Fruit fly (Drosophila melanogaster): ENCODE data around the gene CG7968.

Gene CG7968

dm6 chr2L:13851098-13851497, 1.9 kb downstream of the CG7968 start:
- TF ChIP-seq CG17801 (GFP tag; optimal IDR thresholded peaks at IDR 0.05; ENCODE audit: partially characterized antibody) = no peak

dm6 chr2L:13867653-13868052, 18.5 kb downstream of the CG7968 start:
- TF ChIP-seq CG17801 (GFP tag; optimal IDR thresholded peaks at IDR 0.05; ENCODE audit: partially characterized antibody) = no peak

DNA sequence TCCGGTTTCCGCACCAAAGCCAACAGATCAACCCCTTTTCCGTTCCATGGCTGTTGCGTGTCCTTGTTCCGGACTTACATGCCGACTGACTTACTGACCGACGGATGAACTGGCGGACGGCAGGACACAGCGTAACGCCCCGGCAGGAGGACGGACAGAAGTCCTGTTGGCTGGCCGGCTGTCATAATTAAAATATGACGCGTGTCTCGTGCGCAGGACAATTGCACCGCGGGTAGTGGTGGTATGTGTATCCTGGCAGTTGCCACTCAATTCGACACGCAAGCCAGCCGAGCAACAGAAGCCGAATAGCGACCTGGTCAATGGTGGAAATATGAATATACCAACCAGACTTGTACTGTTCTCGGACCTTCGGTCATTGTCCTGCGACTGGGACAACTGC, 20.2 kb downstream of the CG7968 start:
- no peak for TF ChIP-seq CG17801 (GFP tag; optimal IDR thresholded peaks at IDR 0.05; ENCODE audit: partially characterized antibody)

DNA sequence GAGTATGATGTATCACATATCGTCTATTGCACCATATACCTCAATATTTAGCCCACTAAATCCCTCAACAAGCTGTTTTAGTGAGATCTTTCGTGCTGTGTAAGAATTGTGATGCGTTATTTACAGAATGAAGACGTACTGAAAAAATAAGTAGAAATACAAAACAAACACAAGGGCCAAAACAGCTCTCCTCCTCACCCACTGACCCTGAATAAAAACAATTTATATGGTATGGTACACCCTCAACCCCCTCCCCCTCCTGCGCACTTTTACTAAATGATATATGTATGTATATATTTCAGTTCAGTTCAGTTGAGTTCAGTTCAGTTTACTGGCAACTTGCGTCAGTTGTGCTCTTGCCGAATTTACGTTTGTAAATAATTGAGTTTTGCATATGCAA, 23.9 kb downstream of the CG7968 start:
- no peak for TF ChIP-seq CG17801 (GFP tag; optimal IDR thresholded peaks at IDR 0.05; ENCODE audit: partially characterized antibody)

- no peak for TF ChIP-seq CG17801 (GFP tag; optimal IDR thresholded peaks at IDR 0.05; ENCODE audit: partially characterized antibody)
Measured at dm6 chr2L:13876698-13877097, 27.5 kb downstream of the CG7968 start.

DNA sequence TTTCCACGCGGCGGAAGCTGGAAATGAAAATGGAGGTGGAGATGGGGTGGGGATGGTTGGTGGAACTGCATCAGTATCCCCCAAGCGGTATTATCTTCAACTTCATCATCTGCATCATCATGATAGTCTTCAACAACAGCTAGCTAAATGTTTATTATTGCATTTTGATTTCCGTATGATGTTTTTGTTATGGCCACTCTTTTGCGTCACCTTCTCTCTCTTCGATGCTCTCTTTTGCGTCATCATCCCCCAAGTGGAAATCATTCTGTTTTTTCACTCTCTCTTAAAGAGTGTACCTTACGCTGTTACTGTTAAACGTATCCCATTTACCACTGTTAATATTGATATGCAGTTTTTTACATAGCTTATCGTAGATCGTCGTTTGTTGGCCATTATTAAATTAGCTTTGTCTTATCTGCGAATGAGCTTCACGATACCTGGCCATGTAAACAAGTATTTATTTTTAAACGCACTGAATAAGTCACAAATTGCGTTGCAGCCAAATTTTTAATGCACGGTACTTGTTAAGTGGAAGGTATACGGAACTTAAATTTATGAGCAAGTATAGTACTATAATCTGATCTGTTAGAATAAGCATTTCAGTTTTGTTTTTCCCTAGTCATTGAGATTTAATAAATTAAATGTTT, 28.9 kb downstream of the CG7968 start:
- TF ChIP-seq CG17801 (GFP tag; optimal IDR thresholded peaks at IDR 0.05; ENCODE audit: partially characterized antibody) = no peak

DNA sequence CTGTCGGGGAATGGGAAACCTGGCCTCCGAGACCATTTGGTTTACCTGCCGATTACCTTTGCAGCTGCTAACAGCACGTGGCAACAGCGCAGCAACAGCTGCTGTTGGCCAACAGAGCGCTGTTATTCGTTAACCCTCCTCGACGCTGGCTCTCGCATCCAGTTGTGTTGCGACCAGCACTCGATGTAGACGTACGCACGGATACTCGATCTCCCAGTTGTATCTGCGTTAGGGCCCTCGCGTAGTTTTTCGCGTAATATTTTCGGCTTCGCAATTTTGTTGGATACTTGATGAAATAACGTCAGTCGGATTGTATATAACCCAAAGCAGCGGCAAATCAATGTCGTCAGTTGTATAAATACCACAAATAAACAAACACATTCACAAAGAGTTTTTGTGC, 29.6 kb downstream of the CG7968 start:
- peak; percentile 54 for TF ChIP-seq CG17801 (GFP tag; optimal IDR thresholded peaks at IDR 0.05; ENCODE audit: partially characterized antibody)

DNA sequence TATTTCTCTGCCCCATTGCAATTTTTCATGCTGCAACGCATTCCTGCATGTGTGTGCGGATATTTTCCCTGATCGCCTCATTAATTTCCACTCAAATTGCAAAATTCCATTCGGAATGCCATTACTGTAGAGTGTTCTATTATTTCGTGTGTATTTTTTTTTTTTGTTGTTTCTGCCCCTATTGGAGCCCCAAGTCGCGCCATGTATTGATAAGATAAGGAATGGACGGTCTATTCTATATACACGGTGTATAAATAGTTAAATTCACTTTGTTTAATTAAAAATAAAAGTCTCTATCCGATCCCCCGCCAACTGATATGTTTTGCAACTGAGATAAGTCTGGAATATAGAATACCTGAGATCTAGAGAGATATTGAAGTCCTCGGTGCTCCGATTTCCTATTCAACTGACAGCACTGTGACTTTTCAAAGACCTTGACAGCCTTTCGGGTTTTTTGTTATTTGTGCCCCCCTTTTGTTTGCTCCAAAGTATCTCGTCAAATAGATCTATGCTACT, 32.2 kb downstream of the CG7968 start:
- TF ChIP-seq CG17801 (GFP tag; optimal IDR thresholded peaks at IDR 0.05; ENCODE audit: partially characterized antibody) = no peak

DNA sequence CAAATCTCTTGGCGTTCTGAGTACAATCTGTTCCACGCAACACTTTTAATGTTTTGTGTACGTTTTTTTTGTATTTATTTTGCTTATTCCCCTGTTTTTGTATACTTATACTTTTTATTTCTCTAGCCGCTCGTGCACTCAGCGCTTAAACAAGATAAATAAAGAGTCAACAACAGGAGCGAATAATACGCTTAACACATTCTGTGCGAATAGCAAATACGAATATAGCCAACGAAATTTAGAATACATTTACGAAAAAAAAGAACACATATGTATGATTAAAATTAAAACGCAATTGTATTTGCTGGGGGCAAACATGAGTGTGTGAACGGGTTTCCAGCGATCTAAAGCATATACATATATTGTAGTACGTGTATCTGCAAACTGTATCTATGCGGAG, 32.7 kb downstream of the CG7968 start:
- no peak for TF ChIP-seq CG17801 (GFP tag; optimal IDR thresholded peaks at IDR 0.05; ENCODE audit: partially characterized antibody)

- no peak for TF ChIP-seq CG17801 (GFP tag; optimal IDR thresholded peaks at IDR 0.05; ENCODE audit: partially characterized antibody)
Measured at dm6 chr2L:13884063-13884656, 35.0 kb downstream of the CG7968 start.

dm6 chr2L:13884678-13885303, 35.6 kb downstream of the CG7968 start:
- TF ChIP-seq CG17801 (GFP tag; optimal IDR thresholded peaks at IDR 0.05; ENCODE audit: partially characterized antibody) = no peak

DNA sequence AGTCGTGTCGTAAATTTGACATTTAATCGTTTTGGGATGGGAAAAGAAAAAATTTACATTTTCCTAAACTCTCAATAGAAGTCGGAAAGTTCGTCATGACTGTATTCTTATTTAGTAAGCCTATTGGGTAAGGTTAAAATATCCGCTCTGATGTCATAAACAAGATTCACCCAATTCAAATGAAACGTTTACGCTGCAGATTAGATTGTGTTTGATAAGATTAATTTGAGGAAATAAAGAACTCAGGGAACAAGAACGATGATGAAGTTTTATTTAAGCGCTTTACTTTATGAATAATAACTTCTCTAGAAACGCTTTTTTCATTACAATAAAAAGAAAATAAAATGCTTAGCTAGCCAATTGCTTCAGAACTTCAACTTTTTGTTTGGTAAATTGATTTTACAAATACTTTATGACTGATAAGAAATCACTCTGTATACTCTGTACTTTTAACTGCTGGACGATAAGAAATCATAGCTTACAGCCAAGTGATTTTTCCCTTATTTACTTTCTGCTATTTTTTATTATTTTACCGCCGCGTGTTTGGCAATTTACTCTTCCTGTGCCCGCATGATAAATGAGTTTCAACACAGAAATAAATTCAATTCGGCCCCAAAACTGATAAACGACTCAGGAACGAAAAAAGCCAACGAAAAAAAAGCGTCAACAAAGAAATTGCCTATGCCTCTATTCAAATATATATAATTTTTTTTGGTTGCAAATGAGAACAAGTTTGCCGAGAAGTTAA, 37.3 kb downstream of the CG7968 start:
- no peak for TF ChIP-seq CG17801 (GFP tag; optimal IDR thresholded peaks at IDR 0.05; ENCODE audit: partially characterized antibody)

dm6 chr2L:13889934-13890333, 40.7 kb downstream of the CG7968 start:
- TF ChIP-seq CG17801 (GFP tag; optimal IDR thresholded peaks at IDR 0.05; ENCODE audit: partially characterized antibody) = no peak

- no peak for TF ChIP-seq CG17801 (GFP tag; optimal IDR thresholded peaks at IDR 0.05; ENCODE audit: partially characterized antibody)
Measured at dm6 chr2L:13892826-13893225, 43.6 kb downstream of the CG7968 start.

DNA sequence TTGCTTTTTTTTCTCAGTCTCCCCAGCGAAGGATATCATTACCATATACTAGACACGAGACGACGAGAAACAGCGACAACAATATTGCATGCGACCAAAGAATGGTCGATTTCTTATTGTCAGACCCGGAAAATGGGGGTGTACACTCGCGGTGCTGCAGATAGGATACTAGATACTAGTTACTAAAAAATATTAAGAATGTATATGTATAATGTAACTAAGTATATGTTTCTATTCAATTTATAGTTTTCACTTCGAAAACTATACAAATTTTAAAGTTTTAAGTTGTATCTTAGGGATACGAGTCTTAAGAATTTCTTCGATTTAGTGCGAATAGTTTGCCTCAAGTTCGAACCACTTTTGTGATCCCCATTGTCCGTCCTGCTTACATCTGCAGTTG, 44.2 kb downstream of the CG7968 start:
- TF ChIP-seq CG17801 (GFP tag; optimal IDR thresholded peaks at IDR 0.05; ENCODE audit: partially characterized antibody) = no peak

Data from ovary, adult (tissue).